Worm (Caenorhabditis elegans): ENCODE measurements around the gene mig-21.

The mig-21 gene

ce11 chrIII:5878215-5878614 lies at the start of gene mig-21, which contains the start of gene F01F1.2:
TSS of gene mig-21 (minus strand) at chrIII:5878380.
TSS of gene F01F1.2 (plus strand) at chrIII:5878554.
- no peak for TF ChIP-seq Y79H2A.3 (GFP tag; conservative IDR thresholded peaks at IDR 0.05)
- peak; percentile 25 for TF ChIP-seq lsl-1 (GFP tag; optimal IDR thresholded peaks at IDR 0.05)
- TF ChIP-seq T07F8.4 (tag; optimal IDR thresholded peaks at IDR 0.05) = no peak
- TF ChIP-seq cebp-1 (GFP tag; IDR thresholded peaks at IDR 0.05) = no peak
- TF ChIP-seq cebp-1 (tag; optimal IDR thresholded peaks at IDR 0.05) = peak; percentile 29
- TF ChIP-seq ceh-100 (GFP tag; IDR thresholded peaks at IDR 0.05) = no peak
- TF ChIP-seq sptf-2 (GFP tag; optimal IDR thresholded peaks at IDR 0.05) = no peak
- no peak for TF ChIP-seq sea-2 (GFP tag; IDR thresholded peaks at IDR 0.05)
- no peak for TF ChIP-seq aptf-3 (GFP tag; IDR thresholded peaks at IDR 0.05)
- no peak for TF ChIP-seq ekl-4 (GFP tag; IDR thresholded peaks at IDR 0.05)
- no peak for TF ChIP-seq rpc-1 (optimal IDR thresholded peaks at IDR 0.05)
- no peak for TF ChIP-seq rpc-1 (tag; optimal IDR thresholded peaks at IDR 0.05)
- TF ChIP-seq nhr-120 (GFP tag; IDR thresholded peaks at IDR 0.05) = no peak
- no peak for TF ChIP-seq ama-1 (optimal IDR thresholded peaks at IDR 0.05)
- no peak for TF ChIP-seq ama-1 (GFP tag; optimal IDR thresholded peaks at IDR 0.05)
- TF ChIP-seq hmg-1.2 (GFP tag; IDR thresholded peaks at IDR 0.05) = peak; percentile 88; the same call in 1 of the 2 replicates
- no peak for TF ChIP-seq sdz-38 (tag; optimal IDR thresholded peaks at IDR 0.05)
- no peak for TF ChIP-seq C17E4.6 (GFP tag; IDR thresholded peaks at IDR 0.05)
- no peak for TF ChIP-seq nhr-80 (tag; optimal IDR thresholded peaks at IDR 0.05)
- no peak for TF ChIP-seq F55B11.4 (tag; optimal IDR thresholded peaks at IDR 0.05; ENCODE audit: borderline replicate concordance, insufficient read depth)
- TF ChIP-seq lag-1 (GFP tag; IDR thresholded peaks at IDR 0.05) = no peak
- no peak for TF ChIP-seq snpc-1.1 (tag; optimal IDR thresholded peaks at IDR 0.05; ENCODE audit: insufficient read depth)
- no peak for TF ChIP-seq snpc-3.4 (tag; optimal IDR thresholded peaks at IDR 0.05)

DNA sequence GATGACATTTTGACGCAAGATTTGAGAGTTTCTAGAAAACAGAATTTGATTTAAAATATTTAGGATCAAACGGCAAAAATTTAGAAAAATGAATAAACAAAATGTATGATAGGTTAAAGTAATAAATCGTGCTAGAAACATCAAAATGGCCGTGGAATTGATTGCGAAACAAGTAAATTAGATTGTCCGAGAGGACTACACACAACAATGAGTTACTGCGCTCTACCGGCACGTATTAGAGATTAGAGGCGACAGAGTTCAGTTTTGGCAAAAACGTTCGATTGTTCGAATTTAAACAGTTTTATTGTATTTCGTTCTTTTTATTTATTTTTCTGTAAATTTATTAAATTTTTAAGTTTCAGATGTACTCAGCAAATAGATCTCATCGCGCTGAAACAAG lies 47.5 kb upstream of the mig-21 start, which contains the start of the genes dnc-2 and bcl-7:
dnc-2 (minus strand) TSS at position 33 of the 400 bp plus-strand sequence.
bcl-7 (plus strand) TSS at position 363 of the 400 bp plus-strand sequence.
- no peak for TF ChIP-seq nfya-1 (tag; optimal IDR thresholded peaks at IDR 0.05; ENCODE audit: borderline replicate concordance, insufficient read depth)
- TF ChIP-seq F33H1.4 (GFP tag; IDR thresholded peaks at IDR 0.05) = peak; percentile 32; the same call in 1 of the 2 replicates
- peak; percentile 60; the same call in 1 of the 2 replicates for TF ChIP-seq madf-6 (GFP tag; IDR thresholded peaks at IDR 0.05)
- TF ChIP-seq F55B11.4 (tag; optimal IDR thresholded peaks at IDR 0.05; ENCODE audit: borderline replicate concordance, insufficient read depth) = no peak
- TF ChIP-seq D2030.7 (GFP tag; IDR thresholded peaks at IDR 0.05) = 0 out of 2 replicates have a peak, but pooled peaks have one; percentile 19
- peak; percentile 24 for TF ChIP-seq lsl-1 (GFP tag; optimal IDR thresholded peaks at IDR 0.05)
- TF ChIP-seq B0035.1 (tag; optimal IDR thresholded peaks at IDR 0.05) = no peak
- TF ChIP-seq snpc-4 (GFP tag; optimal IDR thresholded peaks at IDR 0.05) = no peak
- TF ChIP-seq snpc-4 (tag; optimal IDR thresholded peaks at IDR 0.05) = peak in 1 of 4 experiments; percentile 37
- TF ChIP-seq hlh-12 (tag; optimal IDR thresholded peaks at IDR 0.05) = no peak
- peak; percentile 79 for TF ChIP-seq cebp-1 (GFP tag; IDR thresholded peaks at IDR 0.05)
- TF ChIP-seq cebp-1 (tag; optimal IDR thresholded peaks at IDR 0.05) = peak; percentile 96
- TF ChIP-seq F22D6.2 (tag; optimal IDR thresholded peaks at IDR 0.05) = no peak
- TF ChIP-seq ZK185.1 (tag; optimal IDR thresholded peaks at IDR 0.05; ENCODE audit: poor library complexity, severe bottlenecking) = peak; percentile 19
- peak; percentile 94 for TF ChIP-seq hmg-1.2 (GFP tag; IDR thresholded peaks at IDR 0.05)
- TF ChIP-seq madf-8 (GFP tag; conservative IDR thresholded peaks at IDR 0.05) = 0 out of 2 replicates have a peak, but pooled peaks have one; percentile 13
- peak; percentile 82 for TF ChIP-seq mcd-1 (GFP tag; IDR thresholded peaks at IDR 0.05)
- peak in 1 of 3 experiments; percentile 6 for TF ChIP-seq lin-35 (GFP tag; optimal IDR thresholded peaks at IDR 0.05)

ce11 chrIII:5922236-5922635 lies 44.1 kb upstream of the mig-21 start:
- TF ChIP-seq gei-17 (GFP tag; optimal IDR thresholded peaks at IDR 0.05) = no peak
- no peak for TF ChIP-seq zim-3 (tag; optimal IDR thresholded peaks at IDR 0.05)
- TF ChIP-seq F52B5.7 (tag; optimal IDR thresholded peaks at IDR 0.05) = no peak
- TF ChIP-seq lin-35 (GFP tag; optimal IDR thresholded peaks at IDR 0.05) = no peak
- TF ChIP-seq madf-6 (GFP tag; IDR thresholded peaks at IDR 0.05) = no peak
- TF ChIP-seq nhr-179 (tag; optimal IDR thresholded peaks at IDR 0.05) = no peak
- TF ChIP-seq repo-1 (tag; optimal IDR thresholded peaks at IDR 0.05) = no peak
- no peak for TF ChIP-seq ztf-22 (GFP tag; optimal IDR thresholded peaks at IDR 0.05)
